Worm (Caenorhabditis elegans) whole organism, late embryonic: ENCODE measurements around the gene hpo-33.

Experiments used
- C08G9.2 ChIP-seq: sonication (generic microtip); optimal IDR thresholded peaks from 2 replicates; lab custom pipeline; 2016; ENCODE audit warnings: mild to moderate bottlenecking, missing genetic modification characterization, moderate library complexity, missing compliant biosample characterization
- C38D4.7 ChIP-seq: fragments of 200-800 bp; sonication (Bioruptor generic); optimal IDR thresholded peaks from 2 replicates; lab custom pipeline; 2018; ENCODE audit warnings: mild to moderate bottlenecking, missing genetic modification characterization, moderate library complexity, missing compliant biosample characterization
- K02D7.2 ChIP-seq: sonication (generic microtip); optimal IDR thresholded peaks from 2 replicates; lab custom pipeline; 2017; ENCODE audit warnings: mild to moderate bottlenecking, missing genetic modification characterization, missing compliant biosample characterization
- K09A11.1 ChIP-seq: sonication (generic microtip); optimal IDR thresholded peaks from 2 replicates; lab custom pipeline; 2017; ENCODE audit warnings: antibody characterized with exemption, mild to moderate bottlenecking, missing genetic modification characterization, missing compliant biosample characterization; ENCODE audit not compliant: insufficient read depth
- T23F11.4 ChIP-seq: fragments of 200-800 bp; sonication (Bioruptor generic); optimal IDR thresholded peaks from 2 replicates; lab custom pipeline; 2018; ENCODE audit warnings: mild to moderate bottlenecking, missing genetic modification characterization, missing compliant biosample characterization
- Y22D7AL.16 ChIP-seq: sonication (generic microtip); optimal IDR thresholded peaks from 2 replicates; lab custom pipeline; 2016; ENCODE audit warnings: missing genetic modification characterization, missing compliant biosample characterization
- ahr-1 ChIP-seq: sonication (generic microtip); optimal IDR thresholded peaks from 2 replicates; lab custom pipeline; 2016; ENCODE audit warnings: missing genetic modification characterization, missing compliant biosample characterization
- ama-1 ChIP-seq: fragments of 150-350 bp; optimal IDR thresholded peaks from 2 replicates; lab custom pipeline; 2014
- ceh-22 ChIP-seq: sonication (generic microtip); optimal IDR thresholded peaks from 2 replicates; lab custom pipeline; 2017; ENCODE audit warnings: missing biosample characterization, missing genetic modification characterization
- ceh-24 ChIP-seq: sonication (generic microtip); optimal IDR thresholded peaks from 2 replicates; lab custom pipeline; 2016; ENCODE audit warnings: mild to moderate bottlenecking, missing genetic modification characterization, missing compliant biosample characterization
- ceh-34 ChIP-seq: sonication (generic microtip); optimal IDR thresholded peaks from 2 replicates; lab custom pipeline; 2016; ENCODE audit warnings: mild to moderate bottlenecking, missing genetic modification characterization, missing compliant biosample characterization
- ceh-48 ChIP-seq: sonication (generic microtip); optimal IDR thresholded peaks from 2 replicates; lab custom pipeline; 2016; ENCODE audit warnings: missing genetic modification characterization, inconsistent platforms, missing compliant biosample characterization
- ceh-9 ChIP-seq: sonication (generic microtip); optimal IDR thresholded peaks from 2 replicates; lab custom pipeline; 2016; ENCODE audit warnings: mild to moderate bottlenecking, missing genetic modification characterization, inconsistent platforms, missing compliant biosample characterization
- dmd-4 ChIP-seq: sonication (generic microtip); optimal IDR thresholded peaks from 2 replicates; lab custom pipeline; 2016; ENCODE audit warnings: borderline replicate concordance, missing genetic modification characterization, missing compliant biosample characterization
- dve-1 ChIP-seq: sonication (generic microtip); optimal IDR thresholded peaks from 2 replicates; lab custom pipeline; 2017; ENCODE audit warnings: antibody characterized with exemption, mild to moderate bottlenecking, missing genetic modification characterization, missing compliant biosample characterization
- elt-4 ChIP-seq: sonication (generic microtip); optimal IDR thresholded peaks from 2 replicates; lab custom pipeline; 2016; ENCODE audit warnings: missing genetic modification characterization, missing compliant biosample characterization
- ets-4 ChIP-seq: sonication (generic microtip); optimal IDR thresholded peaks from 2 replicates; lab custom pipeline; 2016; ENCODE audit warnings: missing genetic modification characterization, missing compliant biosample characterization
- eyg-1 ChIP-seq: sonication (generic microtip); optimal IDR thresholded peaks from 2 replicates; lab custom pipeline; 2016; ENCODE audit warnings: missing genotype, missing genetic modification characterization, missing compliant biosample characterization
- fkh-10 ChIP-seq: fragments of 150-350 bp; optimal IDR thresholded peaks from 2 replicates; lab custom pipeline; 2014; ENCODE audit warnings: missing biosample characterization, missing genetic modification reagents, missing genetic modification characterization
- gmeb-2 ChIP-seq: sonication (generic microtip); optimal IDR thresholded peaks from 2 replicates; lab custom pipeline; 2016; ENCODE audit warnings: missing genetic modification characterization, inconsistent platforms, missing compliant biosample characterization
- hlh-13 ChIP-seq: fragments of 200-800 bp; sonication (Bioruptor generic); optimal IDR thresholded peaks from 2 replicates; lab custom pipeline; 2018; ENCODE audit warnings: mild to moderate bottlenecking, missing genetic modification characterization, missing compliant biosample characterization
- hlh-30 ChIP-seq: sonication (generic microtip); optimal IDR thresholded peaks from 2 replicates; lab custom pipeline; 2017; ENCODE audit warnings: antibody characterized with exemption, missing genetic modification characterization, missing compliant biosample characterization; ENCODE audit not compliant: insufficient read depth
- lim-6 ChIP-seq: sonication (generic microtip); optimal IDR thresholded peaks from 2 replicates; lab custom pipeline; 2016; ENCODE audit warnings: missing genetic modification characterization, missing compliant biosample characterization
- mec-3 ChIP-seq: sonication (generic microtip); optimal IDR thresholded peaks from 2 replicates; lab custom pipeline; 2016; ENCODE audit warnings: borderline replicate concordance, missing genetic modification characterization, missing compliant biosample characterization
- nfya-1 ChIP-seq: sonication (generic microtip); optimal IDR thresholded peaks from 2 replicates; lab custom pipeline; 2017; ENCODE audit warnings: missing genetic modification characterization, mild to moderate bottlenecking, missing compliant biosample characterization, antibody characterized with exemption, moderate library complexity
- odd-2 ChIP-seq: sonication (generic microtip); optimal IDR thresholded peaks from 2 replicates; lab custom pipeline; 2017; ENCODE audit warnings: antibody characterized with exemption, mild to moderate bottlenecking, missing genetic modification characterization, missing compliant biosample characterization
- pag-3 ChIP-seq: sonication (generic microtip); optimal IDR thresholded peaks from 2 replicates; lab custom pipeline; 2016; ENCODE audit warnings: missing compliant biosample characterization, missing genetic modification characterization, borderline replicate concordance
- pat-9 ChIP-seq: fragments of 200-800 bp; sonication (Bioruptor generic); optimal IDR thresholded peaks from 2 replicates; lab custom pipeline; 2018; ENCODE audit warnings: mild to moderate bottlenecking, missing genetic modification characterization, moderate library complexity, missing compliant biosample characterization
- pha-4 ChIP-seq: fragments of 150-350 bp; optimal IDR thresholded peaks from 2 replicates; lab custom pipeline; 2018; ENCODE audit warnings: missing biosample characterization, missing genetic modification reagents, missing genetic modification characterization
- rnt-1 ChIP-seq: sonication (generic microtip); optimal IDR thresholded peaks from 2 replicates; lab custom pipeline; 2016; ENCODE audit warnings: missing genetic modification characterization, missing compliant biosample characterization
- sox-4 ChIP-seq: sonication (generic microtip); optimal IDR thresholded peaks from 2 replicates; lab custom pipeline; 2017; ENCODE audit warnings: mild to moderate bottlenecking, missing genetic modification characterization, inconsistent platforms, missing compliant biosample characterization
- tbx-2 ChIP-seq: sonication (generic microtip); optimal IDR thresholded peaks from 2 replicates; lab custom pipeline; 2016; ENCODE audit warnings: missing genetic modification characterization, missing compliant biosample characterization
- ttx-3 ChIP-seq: sonication (generic microtip); optimal IDR thresholded peaks from 2 replicates; lab custom pipeline; 2016; ENCODE audit warnings: missing genetic modification reagents, missing genetic modification characterization, missing compliant biosample characterization
- unc-3 ChIP-seq, 2 experiments: fragments of 200-800 bp in 1 of 2; sonication (Bioruptor generic) in 1 of 2; sonication (generic microtip) in 1 of 2; conservative IDR thresholded peaks in 1 of 2; optimal IDR thresholded peaks in 1 of 2; 2 replicates each; pipeline versions ENCODE4 v1.3.6 to Lab custom; 2016 to 2022; ENCODE audit warnings: missing compliant biosample characterization in 2 of 2, missing genetic modification characterization in 2 of 2, missing genetic modification reagents in 1 of 2

The hpo-33 gene

ce11 chrV:17068839-17069238, 26.5 kb downstream of the hpo-33 start, which contains the start of gene T05E12.8:
TSS of gene T05E12.8 (plus strand) at chrV:17069139.
- no peak for TF ChIP-seq hlh-13 (GFP tag; lab: Kevin White, UChicago)
- no peak for TF ChIP-seq C08G9.2 (tag; lab: Kevin White, UChicago)
- TF ChIP-seq unc-3 (GFP tag; conservative IDR thresholded peaks at IDR 0.05; lab: Robert Waterston, UW): no peak
- no peak for TF ChIP-seq unc-3 (tag; optimal IDR thresholded peaks at IDR 0.05; lab: Kevin White, UChicago)
- TF ChIP-seq gmeb-2 (tag; lab: Kevin White, UChicago): no peak

- TF ChIP-seq elt-4 (tag; lab: Kevin White, UChicago) (no peak), dve-1 (tag; lab: Kevin White, UChicago) (no peak), ets-4 (tag; lab: Kevin White, UChicago) (no peak), Y22D7AL.16 (no peak), ahr-1 (no peak), K09A11.1 (tag; lab: Kevin White, UChicago) (no peak), fkh-10 (GFP tag; lab: Kevin White, UChicago) (no peak), pag-3 (tag; lab: Kevin White, UChicago) (no peak), unc-3 (GFP tag; conservative IDR thresholded peaks at IDR 0.05; lab: Robert Waterston, UW) (no peak), unc-3 (tag; optimal IDR thresholded peaks at IDR 0.05; lab: Kevin White, UChicago) (no peak), sox-4 (tag; lab: Kevin White, UChicago) (no peak), C08G9.2 (tag; lab: Kevin White, UChicago) (no peak), odd-2 (tag; lab: Kevin White, UChicago) (no peak), rnt-1 (tag; lab: Kevin White, UChicago) (no peak), ceh-9 (tag; lab: Kevin White, UChicago) (no peak), eyg-1 (tag; lab: Kevin White, UChicago) (no peak)
Measured at ce11 chrV:17071578-17071977, 29.2 kb downstream of the hpo-33 start, which contains the start of gene srbc-14. TSS of gene srbc-14 (minus strand) at chrV:17071678.

- no peak for TF ChIP-seq C38D4.7 (GFP tag; lab: Kevin White, UChicago)
- no peak for TF ChIP-seq hlh-30 (tag; lab: Kevin White, UChicago)
- TF ChIP-seq tbx-2: no peak
- no peak for TF ChIP-seq lim-6 (tag; lab: Kevin White, UChicago)
- TF ChIP-seq rnt-1 (tag; lab: Kevin White, UChicago): no peak
- TF ChIP-seq pat-9 (tag; lab: Kevin White, UChicago): no peak
- no peak for TF ChIP-seq K02D7.2
- TF ChIP-seq mec-3 (tag; lab: Kevin White, UChicago): no peak
- no peak for TF ChIP-seq ttx-3 (tag; lab: Kevin White, UChicago)
- no peak for TF ChIP-seq dmd-4
- no peak for TF ChIP-seq odd-2 (tag; lab: Kevin White, UChicago)
- TF ChIP-seq C08G9.2 (tag; lab: Kevin White, UChicago): no peak
- TF ChIP-seq T23F11.4 (GFP tag; lab: Kevin White, UChicago): no peak
- no peak for TF ChIP-seq ceh-22
- TF ChIP-seq ceh-24: no peak
- no peak for TF ChIP-seq Y22D7AL.16
- TF ChIP-seq ama-1 (lab: Kevin White, UChicago): no peak
Measured at ce11 chrV:17075900-17076299, 33.5 kb downstream of the hpo-33 start, which contains the start of gene str-125. TSS of gene str-125 (minus strand) at chrV:17076000.

- no peak for TF ChIP-seq ceh-22
- no peak for TF ChIP-seq dmd-4
- no peak for TF ChIP-seq ceh-48 (tag; lab: Kevin White, UChicago)
- no peak for TF ChIP-seq pha-4 (tag; lab: Kevin White, UChicago)
- no peak for TF ChIP-seq K09A11.1 (tag; lab: Kevin White, UChicago)
- TF ChIP-seq ceh-34 (tag; lab: Kevin White, UChicago): no peak
- no peak for TF ChIP-seq hlh-13 (GFP tag; lab: Kevin White, UChicago)
- TF ChIP-seq nfya-1 (tag; lab: Kevin White, UChicago): no peak
Measured at ce11 chrV:17077889-17078288, 35.5 kb downstream of the hpo-33 start, which contains the start of gene T05E12.3. TSS of gene T05E12.3 (minus strand) at chrV:17077989.
